Worm (Caenorhabditis elegans) whole organism, midembryonic: ENCODE results near the gene chil-16.

Experiments
- flt-1 ChIP-seq: fragments of 200-800 bp; sonication (Bioruptor generic); IDR thresholded peaks from 2 replicates; pipeline ENCODE4 v1.3.6; 2022; ENCODE audit warnings: missing genetic modification characterization, missing compliant biosample characterization
- klf-2 ChIP-seq: fragments of 200-800 bp; sonication (Bioruptor generic); conservative IDR thresholded peaks from 2 replicates; pipeline ENCODE4 v1.3.6; 2022; ENCODE audit warnings: missing genetic modification reagents, missing genetic modification characterization, missing compliant biosample characterization
- med-1 ChIP-seq: sonication (generic microtip); optimal IDR thresholded peaks from 2 replicates; lab custom pipeline; 2017; ENCODE audit warnings: missing genetic modification characterization, mild to moderate bottlenecking, missing compliant biosample characterization, antibody characterized with exemption, missing genetic modification reagents; ENCODE audit not compliant: insufficient read depth
- ref-1 ChIP-seq: fragments of 200-800 bp; sonication (Bioruptor generic); conservative IDR thresholded peaks from 2 replicates; pipeline ENCODE4 v1.3.6; 2022; ENCODE audit warnings: missing genetic modification reagents, missing genetic modification characterization, missing compliant biosample characterization
- tab-1 ChIP-seq: fragments of 200-800 bp; sonication (Bioruptor generic); IDR thresholded peaks from 2 replicates; pipeline ENCODE4 v1.3.6; 2022; ENCODE audit warnings: missing genetic modification characterization, missing compliant biosample characterization
- ztf-23 ChIP-seq: fragments of 200-800 bp; sonication (Bioruptor generic); IDR thresholded peaks from 2 replicates; pipeline ENCODE4 v1.3.6; 2022; ENCODE audit warnings: missing genetic modification reagents, missing genetic modification characterization, missing compliant biosample characterization
- ztf-29 ChIP-seq: fragments of 200-800 bp; sonication (Bioruptor generic); IDR thresholded peaks from 2 replicates; pipeline ENCODE4 v1.3.6; 2022; ENCODE audit warnings: missing genetic modification reagents, missing genetic modification characterization, missing compliant biosample characterization

- no peak for TF ChIP-seq flt-1 (GFP tag; lab: Robert Waterston, UW)
- no peak for TF ChIP-seq med-1 (GFP tag; lab: Kevin White, UChicago)
- no peak for TF ChIP-seq tab-1 (GFP tag; lab: Robert Waterston, UW)
- no peak for TF ChIP-seq klf-2 (GFP tag; lab: Robert Waterston, UW)
- TF ChIP-seq ref-1, result no peak; the same call in 1 of the 2 replicates
- no peak for TF ChIP-seq ztf-23 (GFP tag; lab: Robert Waterston, UW)
- no peak for TF ChIP-seq ztf-29
Measured at ce11 chrII:9487337-9487950, 45.7 kb upstream of the chil-16 start, which contains the start of gene T19H5.4.
